Worm (Caenorhabditis elegans): ENCODE data around the gene dnj-10.

The dnj-10 gene

DNA sequence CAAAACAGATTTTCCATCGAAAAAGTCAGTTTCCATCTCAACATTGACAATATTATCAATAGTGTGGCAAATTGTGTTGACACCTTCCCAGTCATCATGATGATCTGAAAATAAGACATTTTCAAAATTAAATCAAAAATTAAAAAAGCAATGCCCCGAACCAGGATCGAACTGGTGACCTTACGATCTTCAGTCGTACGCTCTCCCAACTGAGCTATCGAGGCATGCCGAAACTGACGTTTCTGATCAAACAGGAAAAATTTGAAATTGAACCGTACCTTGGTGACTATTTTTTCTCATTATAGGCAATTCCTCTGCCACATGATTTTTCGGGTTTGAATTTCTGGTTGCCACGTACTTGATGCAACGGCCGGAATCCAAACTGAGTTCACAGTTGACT, 22.5 kb downstream of the dnj-10 start:
- TF ChIP-seq nhr-90 (tag; optimal IDR thresholded peaks at IDR 0.05) (peak; percentile 33), B0035.1 (tag; optimal IDR thresholded peaks at IDR 0.05) (no peak), hmg-1.2 (GFP tag; IDR thresholded peaks at IDR 0.05) (peak; percentile 34; the same call in 1 of the 2 replicates), snpc-3.4 (tag; optimal IDR thresholded peaks at IDR 0.05) (peak; percentile 17), bed-2 (GFP tag; IDR thresholded peaks at IDR 0.05) (no peak), mes-4 (tag; optimal IDR thresholded peaks at IDR 0.05) (no peak), ceh-40 (GFP tag; IDR thresholded peaks at IDR 0.05) (peak; percentile 20; the same call in 1 of the 2 replicates), atf-7 (tag; optimal IDR thresholded peaks at IDR 0.05) (no peak), tbp1 (GFP tag; optimal IDR thresholded peaks at IDR 0.05) (peak; percentile 88), aptf-3 (GFP tag; IDR thresholded peaks at IDR 0.05) (no peak), nfyb-1 (GFP tag; IDR thresholded peaks at IDR 0.05) (peak; percentile 60; the same call in 1 of the 2 replicates), B0261.1 (tag; optimal IDR thresholded peaks at IDR 0.05) (peak; percentile 50), rec-8 (tag; optimal IDR thresholded peaks at IDR 0.05) (peak in 1 of 2 experiments; percentile 25), F23B12.7 (tag; optimal IDR thresholded peaks at IDR 0.05; ENCODE audit: insufficient read depth) (peak; percentile 11), lin-26 (GFP tag; IDR thresholded peaks at IDR 0.05) (peak; percentile 57; the same call in 1 of the 2 replicates), madf-6 (GFP tag; IDR thresholded peaks at IDR 0.05) (peak; percentile 52), madf-10 (tag; optimal IDR thresholded peaks at IDR 0.05) (no peak), nhr-120 (GFP tag; IDR thresholded peaks at IDR 0.05) (no peak), die-1 (tag; optimal IDR thresholded peaks at IDR 0.05) (peak; percentile 25), rpc-1 (optimal IDR thresholded peaks at IDR 0.05) (peak; percentile 52), rpc-1 (tag; optimal IDR thresholded peaks at IDR 0.05) (peak; percentile 76), him-1 (tag; optimal IDR thresholded peaks at IDR 0.05) (peak; percentile 39)

DNA sequence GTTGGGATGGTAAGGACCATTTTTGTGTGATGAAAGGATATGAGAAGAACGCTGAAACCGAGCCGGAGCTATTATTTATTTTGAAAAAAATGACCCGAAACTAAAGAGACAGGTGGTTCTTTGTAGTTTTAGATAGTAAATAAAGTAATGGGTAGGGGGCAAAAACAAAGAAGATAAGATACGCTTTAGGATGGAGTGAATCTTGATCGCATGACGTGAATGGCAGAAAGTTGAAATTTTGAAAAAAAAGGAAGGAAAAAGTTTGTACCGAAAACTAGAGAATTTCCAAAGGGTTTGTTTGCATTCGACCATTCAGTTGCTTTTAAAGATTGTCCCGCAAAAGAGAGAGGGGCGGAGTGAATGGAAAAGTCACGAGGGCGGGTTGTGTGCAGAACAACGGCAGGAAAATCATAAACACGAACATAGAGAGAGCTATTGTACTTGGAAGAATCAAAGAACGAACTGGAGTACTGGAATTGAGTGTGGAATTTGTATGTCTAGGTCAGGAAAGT, 23.0 kb downstream of the dnj-10 start, which contains the start of gene F22B7.9:
Gene F22B7.9 (minus strand): TSS at position 51 of the 512 bp plus-strand sequence.
- TF ChIP-seq ama-1 (optimal IDR thresholded peaks at IDR 0.05) (peak; percentile 82), ama-1 (GFP tag; optimal IDR thresholded peaks at IDR 0.05) (no peak), K12H6.12 (tag; optimal IDR thresholded peaks at IDR 0.05) (peak; percentile 23), nhr-120 (GFP tag; IDR thresholded peaks at IDR 0.05) (no peak), K11D2.4 (GFP tag; IDR thresholded peaks at IDR 0.05) (0 out of 2 replicates have a peak, but pooled peaks have one; percentile 23), B0261.1 (tag; optimal IDR thresholded peaks at IDR 0.05) (no peak), Y56A3A.18 (GFP tag; IDR thresholded peaks at IDR 0.05) (no peak), snpc-4 (GFP tag; optimal IDR thresholded peaks at IDR 0.05) (no peak), snpc-4 (tag; optimal IDR thresholded peaks at IDR 0.05) (no peak), attf-3 (GFP tag; conservative IDR thresholded peaks at IDR 0.05) (0 out of 2 replicates have a peak, but pooled peaks have one; percentile 12)

DNA sequence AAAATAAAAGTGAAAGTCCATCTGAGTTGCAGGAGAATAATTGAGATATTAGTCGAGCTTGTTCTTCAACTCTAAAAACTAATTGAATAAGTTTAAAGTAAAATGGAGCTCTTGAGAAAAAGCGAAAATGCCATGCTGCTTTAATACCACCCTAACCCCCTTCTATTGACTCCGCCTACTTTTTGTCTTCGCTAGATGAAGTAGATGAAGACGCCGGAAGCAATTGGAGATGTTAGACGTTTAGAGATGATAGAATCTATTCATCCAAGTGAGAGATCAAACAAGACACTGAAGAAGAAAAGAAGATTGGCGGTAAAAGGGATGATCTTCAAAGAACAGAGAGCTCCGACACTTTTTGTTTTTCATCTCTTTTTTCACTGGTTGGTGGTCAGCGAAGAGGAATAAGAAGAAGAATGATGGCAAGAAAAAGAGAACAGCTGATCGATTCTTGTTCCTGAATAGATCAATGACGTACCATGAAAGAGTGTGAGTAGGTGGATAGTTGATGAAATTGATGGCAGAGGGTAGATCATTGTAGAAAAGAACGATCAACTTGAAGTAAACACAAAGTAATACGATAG, 23.5 kb downstream of the dnj-10 start:
- TF ChIP-seq C06A6.2 (GFP tag; conservative IDR thresholded peaks at IDR 0.05) (no peak), ztf-22 (GFP tag; optimal IDR thresholded peaks at IDR 0.05) (no peak), somi-1 (GFP tag; optimal IDR thresholded peaks at IDR 0.05) (peak; percentile 33), xnd-1 (tag; optimal IDR thresholded peaks at IDR 0.05) (no peak)

DNA sequence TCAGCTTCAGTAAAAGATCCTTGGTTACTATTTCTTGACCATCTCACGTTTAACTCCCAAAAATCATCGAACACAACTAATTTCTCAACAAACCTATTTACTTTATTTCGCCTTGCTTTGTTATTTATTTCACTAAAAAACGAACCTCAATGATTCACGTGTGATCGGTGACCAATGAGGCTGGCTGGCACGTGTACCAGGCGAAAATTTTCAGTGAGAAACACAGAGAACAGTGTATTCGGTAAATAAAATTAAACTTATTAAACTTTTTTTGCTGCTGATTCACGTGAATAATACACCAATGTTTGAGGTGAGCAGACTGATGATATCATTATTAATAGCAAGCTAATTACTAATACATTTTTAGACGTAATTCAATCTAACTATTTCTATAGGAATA, 24.4 kb downstream of the dnj-10 start:
- TF ChIP-seq ztf-26 (tag; optimal IDR thresholded peaks at IDR 0.05) (peak; percentile 14), bed-1 (GFP tag; IDR thresholded peaks at IDR 0.05) (no peak)

All from whole organism, young adult.